Worm (Caenorhabditis elegans): ENCODE data around the gene C16C8.5.

Gene C16C8.5

DNA sequence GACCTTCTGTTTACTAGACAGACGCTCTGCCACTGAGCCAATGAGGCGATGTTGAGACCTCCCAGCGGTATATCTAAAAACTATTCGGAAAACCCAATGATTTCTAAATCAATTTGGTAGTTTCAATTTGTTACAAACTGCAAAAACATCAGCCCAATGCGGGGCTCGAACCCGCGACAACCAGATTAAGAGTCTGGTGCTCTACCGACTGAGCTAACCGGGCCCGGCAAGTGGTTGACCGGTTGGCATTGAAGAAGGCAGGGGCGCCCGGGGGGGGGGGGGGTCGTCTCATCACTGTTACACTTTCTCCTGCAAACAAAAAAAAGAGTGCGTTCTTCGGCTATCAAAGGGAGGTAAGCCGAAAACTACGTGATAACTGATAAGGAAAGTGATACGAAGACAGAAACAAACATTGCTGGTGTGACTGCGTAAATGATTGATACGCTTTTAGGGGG, 5.9 kb downstream of the C16C8.5 start:
- TF ChIP-seq dao-5 (tag; optimal IDR thresholded peaks at IDR 0.05) (peak; percentile 73), him-1 (tag; optimal IDR thresholded peaks at IDR 0.05) (no peak), W03F9.2 (tag; optimal IDR thresholded peaks at IDR 0.05) (no peak)

DNA sequence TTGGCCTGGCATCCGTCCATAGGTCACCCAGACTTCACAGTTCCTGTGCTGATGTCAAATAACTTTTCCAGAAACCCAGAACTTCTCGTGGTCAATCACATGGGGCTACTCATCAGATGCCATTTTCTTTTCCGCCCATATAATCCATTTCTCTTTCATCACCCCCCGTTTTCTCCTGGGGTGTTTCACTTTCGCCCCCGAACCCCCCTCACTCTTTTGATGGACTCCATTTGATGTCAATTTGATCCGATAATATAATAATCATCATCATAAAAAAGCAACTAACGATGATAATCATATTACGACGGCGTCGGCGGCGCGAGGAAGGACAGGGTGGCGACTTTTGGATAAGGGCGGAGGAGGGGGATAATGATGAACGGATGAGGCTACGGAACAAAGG, 6.9 kb downstream of the C16C8.5 start:
- TF ChIP-seq W03F9.2 (tag; optimal IDR thresholded peaks at IDR 0.05) (no peak), dao-5 (tag; optimal IDR thresholded peaks at IDR 0.05) (no peak), him-1 (tag; optimal IDR thresholded peaks at IDR 0.05) (no peak)

DNA sequence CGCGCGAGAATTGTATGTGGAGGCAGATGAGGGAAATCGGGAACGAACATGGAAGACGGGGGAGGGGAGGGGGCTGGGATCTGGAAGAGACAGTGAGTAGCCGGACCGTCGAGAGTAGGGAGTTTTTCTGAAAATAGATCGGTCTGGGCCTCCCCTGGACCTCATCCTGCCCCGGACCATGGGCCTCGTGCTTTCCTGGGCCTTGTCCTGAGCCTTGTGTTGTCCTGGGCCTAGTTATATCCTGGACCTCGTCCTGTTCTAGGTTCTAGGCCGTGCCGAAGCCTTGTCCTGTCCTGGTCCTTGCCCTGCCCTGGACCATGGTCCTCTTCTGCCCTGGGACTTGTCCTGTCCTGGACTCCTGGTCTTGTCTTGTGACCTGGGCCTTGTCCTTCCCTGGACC, 7.8 kb downstream of the C16C8.5 start:
- TF ChIP-seq him-1 (tag; optimal IDR thresholded peaks at IDR 0.05) (no peak), W03F9.2 (tag; optimal IDR thresholded peaks at IDR 0.05) (no peak), dao-5 (tag; optimal IDR thresholded peaks at IDR 0.05) (no peak)

DNA sequence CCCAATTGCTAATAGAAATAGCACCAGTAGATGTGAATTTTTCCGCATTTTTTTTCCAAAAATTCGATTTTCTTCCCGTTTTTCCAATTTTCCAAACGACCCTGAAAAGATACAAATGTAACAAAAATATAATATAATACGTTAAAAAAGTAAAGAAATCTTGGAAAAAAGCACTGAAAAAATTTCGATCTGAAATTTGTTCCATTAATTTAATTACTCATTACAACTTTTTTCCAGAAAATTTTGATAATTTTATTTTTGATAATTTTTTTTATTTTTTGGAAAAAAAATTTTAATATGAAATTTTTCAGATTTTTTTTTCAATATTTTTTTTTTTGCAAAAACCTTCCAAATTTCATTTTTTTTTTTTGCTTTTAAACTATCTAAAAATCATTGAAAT, 8.8 kb downstream of the C16C8.5 start, which contains the start of gene skpo-2:
skpo-2 (minus strand) TSS at position 101 of the 400 bp plus-strand sequence.
- TF ChIP-seq him-1 (tag; optimal IDR thresholded peaks at IDR 0.05): no peak
- TF ChIP-seq W03F9.2 (tag; optimal IDR thresholded peaks at IDR 0.05): no peak
- no peak for TF ChIP-seq dao-5 (tag; optimal IDR thresholded peaks at IDR 0.05)

DNA sequence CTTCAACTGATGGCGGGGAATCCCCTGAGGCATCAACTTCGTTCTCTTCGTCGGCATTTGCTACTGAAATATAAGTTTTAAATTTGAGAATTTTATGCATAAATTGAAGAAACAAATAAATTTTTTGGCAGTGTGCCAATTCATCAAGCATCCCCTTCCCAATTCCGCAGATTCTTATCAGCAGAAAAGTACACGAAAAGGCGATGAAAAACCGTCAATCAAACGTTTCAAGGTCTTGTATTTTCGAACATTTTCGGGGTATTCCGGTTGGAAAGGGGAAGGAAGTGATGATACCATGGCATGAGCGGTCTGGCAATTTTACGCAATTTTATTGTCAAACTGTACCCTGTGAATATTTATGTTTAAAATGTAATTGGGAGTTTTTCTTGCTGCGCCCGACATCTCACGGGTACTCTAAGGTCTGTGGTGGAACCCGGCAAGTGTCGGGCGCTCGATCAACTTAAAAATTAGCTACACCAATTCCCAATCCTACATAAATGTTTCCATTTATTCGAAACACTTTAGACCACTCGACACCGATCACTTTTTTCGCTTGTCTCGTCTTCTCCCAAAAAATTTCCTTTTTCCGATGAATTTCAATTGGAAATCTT, 10.2 kb downstream of the C16C8.5 start:
- TF ChIP-seq dao-5 (tag; optimal IDR thresholded peaks at IDR 0.05) (no peak), W03F9.2 (tag; optimal IDR thresholded peaks at IDR 0.05) (no peak), him-1 (tag; optimal IDR thresholded peaks at IDR 0.05) (no peak)

DNA sequence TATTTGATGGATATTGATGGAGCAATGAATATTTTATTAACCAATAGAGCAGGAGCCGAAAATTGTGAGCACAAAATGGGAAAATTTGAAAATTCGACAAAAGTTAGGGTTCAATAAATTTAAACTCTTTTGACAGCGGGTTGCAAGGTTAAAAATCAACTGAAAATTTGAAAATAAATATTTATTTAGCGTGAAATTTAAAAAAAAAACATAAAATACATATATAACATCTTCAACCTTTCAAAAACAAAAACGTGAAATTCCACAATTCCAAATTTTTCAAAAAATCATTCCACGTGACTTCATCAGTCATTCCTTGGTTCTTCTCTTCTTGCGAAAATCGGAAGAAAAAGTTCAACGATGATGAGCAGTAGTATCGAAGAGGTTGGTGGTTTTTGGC, 15.8 kb downstream of the C16C8.5 start, which contains the start of gene C16C8.18:
C16C8.18 (plus strand) TSS at position 301 of the 400 bp plus-strand sequence.
- TF ChIP-seq W03F9.2 (tag; optimal IDR thresholded peaks at IDR 0.05): no peak
- no peak for TF ChIP-seq dao-5 (tag; optimal IDR thresholded peaks at IDR 0.05)
- no peak for TF ChIP-seq him-1 (tag; optimal IDR thresholded peaks at IDR 0.05)

DNA sequence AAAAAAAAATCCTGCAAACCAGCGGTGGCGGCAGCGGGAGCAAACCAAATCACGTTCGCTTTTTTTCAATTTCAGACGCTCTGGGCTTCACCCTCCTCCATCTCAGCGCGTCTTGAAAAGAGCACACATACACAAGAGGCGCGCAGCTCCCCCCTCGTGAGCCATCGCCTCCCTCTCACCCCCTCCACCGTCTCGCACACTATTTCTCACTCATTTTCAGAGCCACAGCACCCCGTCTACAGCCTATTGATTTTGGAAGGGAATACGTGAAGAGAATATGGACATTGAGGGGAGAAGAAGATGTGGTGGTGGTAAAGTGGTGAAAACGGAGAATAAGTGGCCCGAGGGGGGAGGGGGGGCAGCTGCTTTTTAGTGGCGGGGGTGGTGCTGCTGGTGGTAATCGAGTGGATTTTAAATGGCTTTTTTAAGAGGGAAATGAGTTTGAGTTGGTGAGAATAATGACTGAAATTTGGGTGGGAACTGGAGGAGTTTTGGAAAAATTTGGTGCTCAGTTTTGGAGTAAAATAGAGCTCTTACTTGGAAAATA, 17.0 kb downstream of the C16C8.5 start:
- TF ChIP-seq W03F9.2 (tag; optimal IDR thresholded peaks at IDR 0.05): no peak
- no peak for TF ChIP-seq dao-5 (tag; optimal IDR thresholded peaks at IDR 0.05)
- TF ChIP-seq him-1 (tag; optimal IDR thresholded peaks at IDR 0.05): peak; percentile 84

DNA sequence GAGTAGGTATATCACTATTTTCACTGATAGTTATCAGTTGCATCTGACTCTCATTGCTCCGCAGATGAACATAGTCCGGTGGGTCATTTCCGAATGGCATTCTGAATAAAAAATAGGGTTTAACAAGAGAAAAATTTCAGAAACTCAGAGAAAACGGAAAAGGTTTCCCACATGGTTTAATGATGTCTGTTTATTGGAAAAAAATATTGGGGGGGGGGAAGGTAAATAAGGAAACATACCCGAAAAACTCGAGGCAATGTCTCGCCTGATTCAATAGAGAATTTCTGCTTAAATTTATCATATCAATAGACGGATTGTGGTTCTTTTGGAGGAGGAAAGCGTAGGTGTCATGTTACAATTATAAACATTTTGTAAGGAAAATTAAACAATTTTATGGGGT, 19.8 kb downstream of the C16C8.5 start, which contains the start of gene nep-11:
nep-11 (minus strand) TSS at position 101 of the 400 bp plus-strand sequence.
- no peak for TF ChIP-seq W03F9.2 (tag; optimal IDR thresholded peaks at IDR 0.05)
- TF ChIP-seq him-1 (tag; optimal IDR thresholded peaks at IDR 0.05): no peak
- TF ChIP-seq dao-5 (tag; optimal IDR thresholded peaks at IDR 0.05): no peak

DNA sequence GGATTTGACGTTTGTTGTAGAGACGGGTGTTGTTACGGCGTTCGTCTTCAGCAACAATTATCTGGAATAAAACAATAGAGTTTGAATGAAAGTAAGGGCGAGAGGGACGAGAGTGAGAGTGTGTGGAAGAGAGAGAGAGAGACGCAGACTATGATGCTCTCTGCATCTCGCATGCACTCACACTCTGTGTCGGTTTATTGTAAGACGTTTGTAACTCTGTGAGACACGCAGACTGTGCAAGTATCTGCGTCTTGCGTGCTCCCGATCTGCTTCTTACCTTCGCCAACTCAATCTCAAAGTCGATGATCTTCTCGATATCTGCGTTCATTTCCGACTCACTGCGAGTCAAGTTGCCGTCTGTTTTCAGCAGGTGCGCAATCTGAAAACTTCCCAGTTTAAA, 22.2 kb downstream of the C16C8.5 start:
- TF ChIP-seq dao-5 (tag; optimal IDR thresholded peaks at IDR 0.05) (no peak), him-1 (tag; optimal IDR thresholded peaks at IDR 0.05) (no peak), W03F9.2 (tag; optimal IDR thresholded peaks at IDR 0.05) (no peak)

DNA sequence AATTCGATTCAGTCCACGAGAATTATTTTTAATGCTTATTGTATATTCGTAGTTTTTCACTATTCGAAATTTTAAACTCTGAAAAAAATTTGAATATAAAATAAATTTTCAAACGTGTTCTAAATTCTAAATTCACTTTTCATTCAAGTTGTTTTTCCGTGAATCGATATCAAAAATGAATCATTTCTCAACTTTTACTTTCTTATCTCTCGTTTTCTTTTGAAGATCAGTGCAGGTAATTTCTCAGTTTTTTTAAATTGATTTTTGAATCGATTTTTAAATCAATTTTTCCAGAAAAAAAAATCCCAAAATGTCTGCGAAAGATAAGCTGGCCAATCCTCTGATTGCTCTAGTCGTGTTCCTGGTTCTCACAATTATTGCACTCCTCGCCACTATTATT, 28.7 kb downstream of the C16C8.5 start, which contains the start of gene nep-6:
nep-6 (plus strand) TSS at position 301 of the 400 bp plus-strand sequence.
- TF ChIP-seq W03F9.2 (tag; optimal IDR thresholded peaks at IDR 0.05) (no peak), him-1 (tag; optimal IDR thresholded peaks at IDR 0.05) (no peak), dao-5 (tag; optimal IDR thresholded peaks at IDR 0.05) (no peak)

DNA sequence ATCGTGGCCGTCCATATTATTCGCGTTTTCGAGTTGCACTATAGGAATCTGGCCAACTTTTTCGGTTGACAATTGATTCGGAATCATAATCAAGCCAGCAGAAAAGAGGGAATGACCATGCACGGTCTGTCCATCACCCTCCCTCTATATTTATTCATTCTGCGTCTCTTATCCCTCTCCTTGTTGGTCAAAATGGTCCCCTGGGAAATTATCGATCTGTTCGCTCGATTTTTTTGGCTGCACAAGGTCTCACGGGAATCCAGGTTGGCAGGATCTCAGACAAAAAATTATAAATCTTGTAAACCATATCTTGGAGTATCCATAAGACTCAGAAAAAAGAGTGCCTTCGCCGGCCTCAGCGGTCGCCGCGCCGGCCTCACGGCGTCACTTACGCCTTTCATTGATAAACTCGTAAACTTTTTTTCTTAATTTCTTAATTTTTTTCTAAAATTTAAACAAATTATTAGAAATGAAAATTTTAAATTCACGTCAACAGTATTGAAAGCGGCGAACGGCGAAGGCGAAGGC, 30.7 kb downstream of the C16C8.5 start, which contains the start of the genes F18A12.7 and F18A12.2:
F18A12.7 (minus strand) TSS at position 101 of the 528 bp plus-strand sequence.
F18A12.2 (plus strand) TSS at position 478 of the 528 bp plus-strand sequence.
- no peak for TF ChIP-seq W03F9.2 (tag; optimal IDR thresholded peaks at IDR 0.05)
- no peak for TF ChIP-seq dao-5 (tag; optimal IDR thresholded peaks at IDR 0.05)
- TF ChIP-seq him-1 (tag; optimal IDR thresholded peaks at IDR 0.05): no peak

DNA sequence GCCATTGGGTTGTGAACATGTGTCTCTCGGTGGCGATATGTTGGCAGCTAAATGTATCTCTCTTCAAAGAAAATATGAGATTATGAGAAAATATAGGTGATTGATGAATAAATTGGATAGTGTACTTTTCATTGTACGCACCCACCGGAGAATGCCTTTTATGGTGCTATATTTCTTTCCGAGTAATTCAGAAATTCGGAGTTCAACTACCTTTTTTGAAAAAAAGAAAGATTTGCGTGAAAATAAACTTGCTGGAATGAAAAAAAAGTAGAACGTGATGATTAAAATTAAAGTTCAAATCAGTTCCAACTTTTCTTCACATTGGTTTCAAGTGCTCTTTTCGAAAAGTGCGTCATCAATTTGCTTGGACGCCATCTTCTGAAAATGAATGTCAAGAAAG, 41.6 kb downstream of the C16C8.5 start, which contains the start of gene nep-8:
nep-8 (plus strand) TSS at position 301 of the 400 bp plus-strand sequence.
- TF ChIP-seq W03F9.2 (tag; optimal IDR thresholded peaks at IDR 0.05): no peak
- no peak for TF ChIP-seq dao-5 (tag; optimal IDR thresholded peaks at IDR 0.05)
- TF ChIP-seq him-1 (tag; optimal IDR thresholded peaks at IDR 0.05): no peak

DNA sequence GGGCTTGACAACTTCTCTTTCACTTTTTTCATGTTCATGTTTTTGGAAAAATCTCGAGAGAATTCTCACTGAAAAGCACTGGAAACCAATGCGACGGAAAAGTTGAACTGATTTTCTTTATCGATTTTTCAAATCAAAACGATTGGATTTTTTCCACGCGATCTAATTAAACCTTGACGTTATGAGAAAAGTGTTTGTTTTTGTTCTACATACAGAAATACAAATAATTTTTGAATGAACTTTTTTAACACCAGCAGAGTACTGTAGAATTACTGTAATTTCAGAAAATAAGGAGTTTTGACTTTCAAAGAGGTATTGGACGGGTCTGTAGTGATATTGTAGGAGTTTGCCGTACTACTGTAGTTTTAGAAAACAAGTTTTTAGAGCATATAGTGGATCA, 42.3 kb downstream of the C16C8.5 start, which contains the start of gene nep-10:
nep-10 (minus strand) TSS at position 101 of the 400 bp plus-strand sequence.
- TF ChIP-seq W03F9.2 (tag; optimal IDR thresholded peaks at IDR 0.05): no peak
- TF ChIP-seq dao-5 (tag; optimal IDR thresholded peaks at IDR 0.05): no peak
- no peak for TF ChIP-seq him-1 (tag; optimal IDR thresholded peaks at IDR 0.05)

DNA sequence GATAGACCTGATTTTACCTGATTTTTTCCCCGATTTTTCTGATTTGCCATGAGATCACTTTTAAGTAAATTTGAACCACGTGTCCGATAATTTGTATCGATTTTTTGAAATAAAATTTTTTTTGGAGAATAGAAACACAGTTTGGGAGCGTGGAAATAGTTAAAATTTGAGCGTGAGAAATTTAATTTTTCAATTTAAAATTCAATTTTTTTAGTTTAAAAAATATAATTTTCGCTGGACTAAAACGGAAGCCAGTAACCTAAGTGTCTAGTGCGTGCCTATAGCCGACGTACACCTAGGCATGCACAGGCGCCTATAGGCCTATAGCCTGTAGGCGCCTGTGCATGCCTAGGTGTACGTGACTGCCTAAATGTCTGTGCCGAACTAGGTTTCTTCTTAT, 46.0 kb downstream of the C16C8.5 start, which contains the start of gene nep-9:
nep-9 (minus strand) TSS at position 101 of the 400 bp plus-strand sequence.
- no peak for TF ChIP-seq dao-5 (tag; optimal IDR thresholded peaks at IDR 0.05)
- TF ChIP-seq him-1 (tag; optimal IDR thresholded peaks at IDR 0.05): no peak
- no peak for TF ChIP-seq W03F9.2 (tag; optimal IDR thresholded peaks at IDR 0.05)

Data from whole organism, L4/young adult.